Worm (Caenorhabditis elegans) whole organism, early embryonic: ENCODE measurements around the gene sre-13.

Source experiments
- B0310.2 ChIP-seq: sonication (generic microtip); optimal IDR thresholded peaks from 2 replicates; lab custom pipeline; 2016; ENCODE audit warnings: mild to moderate bottlenecking, missing genetic modification characterization, missing compliant biosample characterization
- F13C5.2 ChIP-seq: sonication (generic microtip); optimal IDR thresholded peaks from 2 replicates; lab custom pipeline; 2017; ENCODE audit warnings: mild to moderate bottlenecking, missing genetic modification characterization, inconsistent platforms, missing compliant biosample characterization
- aly-1 ChIP-seq: sonication (generic microtip); optimal IDR thresholded peaks from 2 replicates; lab custom pipeline; 2016; ENCODE audit warnings: missing genetic modification characterization, missing compliant biosample characterization
- ama-1 ChIP-seq: fragments of 150-350 bp; optimal IDR thresholded peaks from 2 replicates; lab custom pipeline; 2014
- ceh-13 ChIP-seq: fragments of 200-800 bp; sonication (Bioruptor generic); optimal IDR thresholded peaks from 2 replicates; lab custom pipeline; 2018; ENCODE audit warnings: mild to moderate bottlenecking, missing genetic modification characterization, missing compliant biosample characterization
- ceh-36 ChIP-seq: sonication (generic microtip); optimal IDR thresholded peaks from 2 replicates; lab custom pipeline; 2016; ENCODE audit warnings: missing genetic modification characterization, inconsistent platforms, missing compliant biosample characterization
- ets-7 ChIP-seq: sonication (generic microtip); optimal IDR thresholded peaks from 2 replicates; lab custom pipeline; 2016; ENCODE audit warnings: missing genotype, missing genetic modification characterization, missing compliant biosample characterization
- flt-1 ChIP-seq: fragments of 200-800 bp; sonication (Bioruptor generic); IDR thresholded peaks from 2 replicates; pipeline ENCODE4 v1.3.6; 2022; ENCODE audit warnings: missing genetic modification characterization, missing compliant biosample characterization
- hmbx-1 ChIP-seq: sonication (generic microtip); optimal IDR thresholded peaks from 2 replicates; lab custom pipeline; 2016; ENCODE audit warnings: mild to moderate bottlenecking, missing genetic modification characterization, missing compliant biosample characterization
- hmg-4 ChIP-seq: fragments of 200-800 bp; sonication (Bioruptor generic); optimal IDR thresholded peaks from 2 replicates; lab custom pipeline; 2018; ENCODE audit warnings: mild to moderate bottlenecking, missing genetic modification characterization, missing compliant biosample characterization
- hnd-1 ChIP-seq: sonication (generic microtip); optimal IDR thresholded peaks from 2 replicates; lab custom pipeline; 2016; ENCODE audit warnings: missing genetic modification characterization, missing compliant biosample characterization
- pes-1 ChIP-seq: fragments of 200-800 bp; sonication (Bioruptor generic); IDR thresholded peaks from 2 replicates; pipeline ENCODE4 v1.3.6; 2022; ENCODE audit warnings: missing genetic modification reagents, missing genetic modification characterization, missing compliant biosample characterization
- scrt-1 ChIP-seq: fragments of 200-800 bp; sonication (Bioruptor generic); IDR thresholded peaks from 2 replicates; pipeline ENCODE4 v1.3.6; 2022; ENCODE audit warnings: missing genetic modification characterization, missing compliant biosample characterization
- sea-1 ChIP-seq: fragments of 200-800 bp; sonication (Bioruptor generic); conservative IDR thresholded peaks from 2 replicates; pipeline ENCODE4 v1.3.6; 2022; ENCODE audit warnings: missing genetic modification characterization, missing compliant biosample characterization
- tbx-11 ChIP-seq: fragments of 200-800 bp; sonication (Bioruptor generic); IDR thresholded peaks from 2 replicates; pipeline ENCODE4 v1.3.6; 2022; ENCODE audit warnings: missing genetic modification characterization, missing compliant biosample characterization
- tbx-37 ChIP-seq: fragments of 200-800 bp; sonication (Bioruptor generic); conservative IDR thresholded peaks from 2 replicates; pipeline ENCODE4 v1.3.6; 2022; ENCODE audit warnings: missing genetic modification reagents, missing genetic modification characterization, missing compliant biosample characterization
- tra-4 ChIP-seq: sonication (generic microtip); optimal IDR thresholded peaks from 2 replicates; lab custom pipeline; 2017; ENCODE audit warnings: missing genetic modification characterization, missing compliant biosample characterization

sre-13 gene

DNA sequence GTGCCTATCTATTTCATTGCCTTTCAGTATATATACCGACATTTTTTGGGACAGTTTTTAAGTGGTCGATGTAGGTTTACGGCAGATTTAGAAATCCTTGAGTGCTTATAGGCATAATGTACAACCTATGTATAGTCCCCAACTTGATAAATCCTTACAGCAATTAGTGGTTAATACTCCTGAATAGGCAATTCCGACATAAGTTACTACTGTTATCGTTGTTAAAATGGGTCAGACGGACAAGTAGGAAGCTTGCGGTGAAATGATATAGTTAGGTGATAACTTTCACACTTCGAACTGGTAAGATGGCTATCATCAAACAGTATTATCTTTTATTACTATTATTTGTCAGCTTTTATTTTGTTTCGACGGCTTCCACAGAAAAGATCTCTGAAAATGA, 13.9 kb downstream of the sre-13 start, which contains the start of gene mltn-10:
Gene mltn-10, plus strand, starts transcription at position 301 of the 400 bp plus-strand sequence.
- TF ChIP-seq hmg-4 (GFP tag; lab: Kevin White, UChicago) = no peak
- TF ChIP-seq ets-7 (tag; lab: Kevin White, UChicago) = no peak
- no peak for TF ChIP-seq B0310.2 (tag; lab: Kevin White, UChicago)
- no peak for TF ChIP-seq ceh-13
- TF ChIP-seq tbx-11 (GFP tag; lab: Robert Waterston, UW) = no peak
- no peak for TF ChIP-seq pes-1 (GFP tag; lab: Robert Waterston, UW)
- no peak for TF ChIP-seq tra-4 (tag; lab: Kevin White, UChicago)

DNA sequence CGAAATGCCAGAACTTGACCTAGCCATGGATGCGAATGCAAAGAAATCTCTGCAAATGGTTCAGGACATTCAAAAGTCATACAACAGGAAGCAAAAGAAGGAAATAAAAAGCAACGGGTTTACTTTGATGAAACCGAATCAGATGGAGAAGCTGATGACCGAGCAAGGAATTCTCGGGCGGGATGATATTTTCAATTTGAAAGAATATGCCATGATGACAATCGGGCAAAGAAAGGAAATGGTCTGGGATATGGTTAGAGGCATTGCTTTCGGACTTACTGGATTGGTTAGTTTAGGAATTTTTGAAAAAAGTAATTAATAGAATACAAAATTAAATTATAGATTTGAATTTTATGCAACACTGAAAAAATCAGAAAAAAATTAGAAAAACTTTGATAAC, 15.9 kb downstream of the sre-13 start:
- TF ChIP-seq tbx-37 (GFP tag; lab: Robert Waterston, UW) (no peak), hmg-4 (GFP tag; lab: Kevin White, UChicago) (no peak), pes-1 (GFP tag; lab: Robert Waterston, UW) (no peak), tbx-11 (GFP tag; lab: Robert Waterston, UW) (no peak), ceh-13 (no peak)

DNA sequence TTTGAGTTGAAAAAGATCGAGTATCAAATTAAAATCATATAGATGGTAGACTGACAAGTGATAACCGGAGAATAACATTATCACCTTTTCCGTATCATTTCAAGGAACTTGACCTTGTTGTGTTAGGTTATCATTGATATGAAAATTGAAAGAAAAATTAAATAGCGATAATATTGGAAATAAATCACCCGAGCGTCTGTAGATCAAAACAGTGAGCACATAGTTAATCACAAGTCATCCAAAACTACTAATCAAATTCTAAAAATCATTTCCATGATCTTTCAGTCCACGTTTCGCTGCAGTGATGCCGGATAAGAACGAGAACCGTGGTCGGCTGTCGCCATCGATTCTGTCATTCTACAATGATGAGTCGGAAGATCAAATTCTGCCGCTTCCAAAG, 16.8 kb downstream of the sre-13 start:
- TF ChIP-seq tra-4 (tag; lab: Kevin White, UChicago) (no peak), ama-1 (lab: Kevin White, UChicago) (no peak), aly-1 (tag; lab: Kevin White, UChicago) (no peak), hnd-1 (tag; lab: Kevin White, UChicago) (no peak), hmbx-1 (no peak)

DNA sequence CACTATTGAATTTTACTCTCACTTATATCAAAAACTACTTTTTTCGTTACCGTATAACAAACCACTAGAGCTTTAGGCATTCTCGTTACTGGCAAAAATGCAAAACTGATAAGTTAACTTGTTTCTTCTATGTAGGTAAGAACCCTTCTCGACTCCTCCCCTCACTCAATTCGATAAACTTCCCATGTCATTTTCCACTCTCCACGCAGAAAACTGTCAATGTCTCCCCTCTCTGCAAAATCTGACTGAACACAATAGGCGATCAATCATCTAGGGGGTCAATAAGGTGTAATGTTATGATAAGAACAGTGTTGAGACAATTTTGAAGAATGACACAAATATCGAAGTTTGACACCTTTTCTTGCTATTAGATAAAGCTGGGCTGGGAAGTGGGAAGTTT, 17.9 kb downstream of the sre-13 start:
- TF ChIP-seq ets-7 (tag; lab: Kevin White, UChicago) (no peak), pes-1 (GFP tag; lab: Robert Waterston, UW) (no peak), tbx-11 (GFP tag; lab: Robert Waterston, UW) (no peak), hmbx-1 (no peak), ceh-36 (no peak), ama-1 (lab: Kevin White, UChicago) (no peak), B0310.2 (tag; lab: Kevin White, UChicago) (no peak), hnd-1 (tag; lab: Kevin White, UChicago) (no peak), F13C5.2 (tag; lab: Kevin White, UChicago) (no peak), ceh-13 (no peak), aly-1 (tag; lab: Kevin White, UChicago) (no peak)

DNA sequence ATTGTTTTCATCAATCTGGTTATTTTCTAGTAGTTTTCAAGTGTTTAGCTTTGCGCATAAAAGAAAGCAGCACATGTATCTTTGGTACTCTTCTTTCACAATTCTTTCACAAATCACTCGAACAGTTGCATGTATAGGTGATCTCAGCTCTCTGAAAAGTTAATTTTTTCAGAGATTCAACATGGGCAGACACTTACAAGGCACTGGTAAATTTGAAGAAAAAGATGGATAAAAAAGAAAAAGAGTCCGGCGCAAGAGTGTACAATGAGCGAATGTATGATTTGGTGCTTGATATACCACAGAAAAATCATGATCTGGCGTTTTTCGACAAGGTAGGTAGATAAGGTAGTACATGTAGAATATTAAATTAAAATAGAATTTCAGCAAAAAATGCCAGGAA, 18.5 kb downstream of the sre-13 start:
- TF ChIP-seq F13C5.2 (tag; lab: Kevin White, UChicago) (no peak), scrt-1 (GFP tag; lab: Robert Waterston, UW) (no peak), ceh-36 (no peak), hmbx-1 (no peak), aly-1 (tag; lab: Kevin White, UChicago) (no peak), hmg-4 (GFP tag; lab: Kevin White, UChicago) (no peak)

DNA sequence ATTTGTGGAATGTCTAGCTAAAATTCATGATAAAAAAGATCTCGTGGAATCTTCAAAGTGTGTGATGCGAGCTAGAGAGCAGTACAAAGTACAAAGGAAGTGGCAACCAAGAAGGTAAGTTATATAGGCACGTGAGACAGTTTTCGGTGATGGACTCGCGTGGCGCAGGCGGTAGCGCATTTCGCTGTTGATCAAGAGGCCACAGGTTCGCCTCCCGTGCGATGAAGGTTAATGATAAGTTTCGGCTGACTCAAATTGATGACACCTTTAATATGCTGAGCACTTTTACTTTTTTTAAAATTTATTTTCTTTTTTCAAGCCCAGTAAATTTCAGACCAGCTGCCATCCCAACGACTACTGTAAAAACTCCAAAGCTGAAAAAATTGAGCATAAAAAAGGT, 19.7 kb downstream of the sre-13 start:
- no peak for TF ChIP-seq aly-1 (tag; lab: Kevin White, UChicago)
- 0 out of 2 replicates have a peak, but pooled peaks have one; percentile 25 for TF ChIP-seq pes-1 (GFP tag; lab: Robert Waterston, UW)
- no peak for TF ChIP-seq sea-1 (GFP tag; lab: Robert Waterston, UW)

DNA sequence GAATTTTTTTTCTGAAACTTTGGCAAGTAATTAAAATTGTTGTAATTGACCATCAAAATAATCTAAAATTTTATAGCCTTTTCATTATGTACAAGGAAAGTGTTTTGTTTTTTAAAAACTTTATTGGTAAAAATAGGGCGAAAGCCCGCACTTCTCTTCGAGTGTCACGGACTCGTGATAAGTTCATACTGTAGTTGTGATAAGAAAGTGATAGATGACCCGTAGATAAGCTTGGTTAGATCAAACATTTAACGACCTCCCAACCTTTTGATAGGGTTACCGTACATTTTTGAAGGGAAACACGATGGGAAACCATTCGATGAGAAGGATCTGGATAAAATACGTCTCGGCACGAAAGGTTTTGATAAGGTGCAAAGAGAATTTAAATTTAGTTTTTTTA, 20.2 kb downstream of the sre-13 start:
- TF ChIP-seq hmg-4 (GFP tag; lab: Kevin White, UChicago) (no peak), B0310.2 (tag; lab: Kevin White, UChicago) (no peak), sea-1 (GFP tag; lab: Robert Waterston, UW) (no peak), tbx-37 (GFP tag; lab: Robert Waterston, UW) (no peak), F13C5.2 (tag; lab: Kevin White, UChicago) (no peak), scrt-1 (GFP tag; lab: Robert Waterston, UW) (no peak), flt-1 (GFP tag; lab: Robert Waterston, UW) (no peak), pes-1 (GFP tag; lab: Robert Waterston, UW) (no peak), ceh-13 (no peak), tbx-11 (GFP tag; lab: Robert Waterston, UW) (no peak), aly-1 (tag; lab: Kevin White, UChicago) (no peak), ama-1 (lab: Kevin White, UChicago) (no peak), tra-4 (tag; lab: Kevin White, UChicago) (no peak), hnd-1 (tag; lab: Kevin White, UChicago) (no peak), ets-7 (tag; lab: Kevin White, UChicago) (no peak), hmbx-1 (no peak)

DNA sequence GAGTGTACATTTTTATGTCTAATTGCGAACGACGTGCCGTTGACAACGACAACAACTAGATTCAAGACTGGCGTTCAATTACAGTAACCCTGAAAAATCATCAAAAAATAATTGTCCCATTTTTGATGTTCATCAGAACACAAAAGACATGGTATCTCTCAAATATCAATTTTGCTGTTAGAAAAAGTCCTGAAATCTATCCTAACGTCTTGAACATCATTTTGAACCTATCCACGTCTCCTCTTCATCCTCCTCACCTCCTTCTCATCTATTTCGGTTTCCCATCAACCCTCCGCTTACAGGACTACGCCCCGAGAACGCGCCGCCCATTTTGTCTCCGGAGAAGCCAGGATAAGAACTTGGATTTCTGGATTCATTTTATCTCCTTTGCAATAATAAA, 20.9 kb downstream of the sre-13 start, which contains the start of gene mltn-9:
Gene mltn-9, plus strand, starts transcription at position 301 of the 400 bp plus-strand sequence.
- no peak for TF ChIP-seq sea-1 (GFP tag; lab: Robert Waterston, UW)
- no peak for TF ChIP-seq hmbx-1
- no peak for TF ChIP-seq scrt-1 (GFP tag; lab: Robert Waterston, UW)
- TF ChIP-seq hmg-4 (GFP tag; lab: Kevin White, UChicago) = no peak
- TF ChIP-seq B0310.2 (tag; lab: Kevin White, UChicago) = no peak
- no peak for TF ChIP-seq tbx-37 (GFP tag; lab: Robert Waterston, UW)
- TF ChIP-seq aly-1 (tag; lab: Kevin White, UChicago) = no peak
- TF ChIP-seq ceh-36 = no peak
- TF ChIP-seq tra-4 (tag; lab: Kevin White, UChicago) = no peak
- no peak for TF ChIP-seq ama-1 (lab: Kevin White, UChicago)
- TF ChIP-seq F13C5.2 (tag; lab: Kevin White, UChicago) = no peak
- TF ChIP-seq ceh-13 = no peak
- TF ChIP-seq pes-1 (GFP tag; lab: Robert Waterston, UW) = no peak
- no peak for TF ChIP-seq ets-7 (tag; lab: Kevin White, UChicago)
- TF ChIP-seq tbx-11 (GFP tag; lab: Robert Waterston, UW) = no peak
- TF ChIP-seq hnd-1 (tag; lab: Kevin White, UChicago) = no peak
- no peak for TF ChIP-seq flt-1 (GFP tag; lab: Robert Waterston, UW)
